Worm (Caenorhabditis elegans) whole organism, young adult: ENCODE measurements around the gene Y53C12A.6.

Source experiments
- B0336.3 ChIP-seq: fragments of 200-800 bp; sonication (Bioruptor generic); IDR thresholded peaks from 2 replicates; pipeline ENCODE4 v1.3.6; 2022; ENCODE audit warnings: missing genetic modification characterization, missing compliant biosample characterization
- C17E4.6 ChIP-seq: fragments of 200-800 bp; sonication (Bioruptor generic); IDR thresholded peaks from 2 replicates; pipeline ENCODE4 v1.3.6; 2022; ENCODE audit warnings: missing genetic modification reagents, missing genetic modification characterization, missing compliant biosample characterization
- F10E7.11 ChIP-seq: sonication (generic microtip); optimal IDR thresholded peaks from 2 replicates; lab custom pipeline; 2017; ENCODE audit warnings: mild to moderate bottlenecking, missing genetic modification characterization, moderate library complexity, missing compliant biosample characterization
- F23B12.7 ChIP-seq: sonication (generic microtip); optimal IDR thresholded peaks from 2 replicates; lab custom pipeline; 2017; ENCODE audit warnings: missing genetic modification characterization, mild to moderate bottlenecking, missing compliant biosample characterization, antibody characterized with exemption, moderate library complexity; ENCODE audit not compliant: insufficient read depth
- F57C9.4 ChIP-seq: sonication (generic microtip); optimal IDR thresholded peaks from 2 replicates; lab custom pipeline; 2017; ENCODE audit warnings: mild to moderate bottlenecking, missing genetic modification characterization, missing compliant biosample characterization
- Y53F4B.3 ChIP-seq: fragments of 200-800 bp; sonication (Bioruptor generic); IDR thresholded peaks from 2 replicates; pipeline ENCODE4 v1.3.6; 2022; ENCODE audit warnings: missing genetic modification reagents, missing genetic modification characterization, missing compliant biosample characterization
- Y95B8A.8 ChIP-seq: fragments of 200-800 bp; sonication (Bioruptor generic); IDR thresholded peaks from 2 replicates; pipeline ENCODE4 v1.3.6; 2022; ENCODE audit warnings: missing genetic modification reagents, missing genetic modification characterization, missing compliant biosample characterization
- aptf-2 ChIP-seq: fragments of 200-800 bp; sonication (Bioruptor generic); conservative IDR thresholded peaks from 2 replicates; pipeline ENCODE4 v1.3.6; 2022; ENCODE audit warnings: missing genetic modification reagents, missing genetic modification characterization, missing compliant biosample characterization
- aptf-3 ChIP-seq: fragments of 200-800 bp; sonication (Bioruptor generic); IDR thresholded peaks from 2 replicates; pipeline ENCODE4 v1.3.6; 2022; ENCODE audit warnings: missing genetic modification characterization, missing compliant biosample characterization
- atf-7 ChIP-seq: sonication (generic microtip); optimal IDR thresholded peaks from 2 replicates; lab custom pipeline; 2017; ENCODE audit warnings: mild to moderate bottlenecking, missing genetic modification characterization, missing compliant biosample characterization
- athp-1 ChIP-seq: sonication (generic microtip); optimal IDR thresholded peaks from 2 replicates; lab custom pipeline; 2017; ENCODE audit warnings: mild to moderate bottlenecking, missing genetic modification characterization, missing compliant biosample characterization
- bed-1 ChIP-seq: fragments of 200-800 bp; sonication (Bioruptor generic); IDR thresholded peaks from 2 replicates; pipeline ENCODE4 v1.3.6; 2022; ENCODE audit warnings: missing genetic modification reagents, missing genetic modification characterization, missing compliant biosample characterization
- cebp-2 ChIP-seq: fragments of 200-800 bp; sonication (Bioruptor generic); IDR thresholded peaks from 2 replicates; pipeline ENCODE4 v1.3.6; 2022; ENCODE audit warnings: missing genetic modification characterization, missing compliant biosample characterization
- ceh-100 ChIP-seq: fragments of 200-800 bp; sonication (Bioruptor generic); IDR thresholded peaks from 2 replicates; pipeline ENCODE4 v1.3.6; 2022; ENCODE audit warnings: missing genetic modification reagents, missing genetic modification characterization, missing compliant biosample characterization
- ceh-79 ChIP-seq: sonication (generic microtip); optimal IDR thresholded peaks from 2 replicates; lab custom pipeline; 2017; ENCODE audit warnings: mild to moderate bottlenecking, missing genetic modification characterization, missing compliant biosample characterization
- efl-1 ChIP-seq: fragments of 150-350 bp; optimal IDR thresholded peaks from 2 replicates; lab custom pipeline; 2014; ENCODE audit warnings: missing biosample characterization, missing genetic modification reagents, missing genetic modification characterization
- egl-44 ChIP-seq: fragments of 200-800 bp; sonication (Bioruptor generic); IDR thresholded peaks from 2 replicates; pipeline ENCODE4 v1.3.6; 2022; ENCODE audit warnings: missing genetic modification reagents, missing genetic modification characterization, missing compliant biosample characterization
- ekl-4 ChIP-seq: fragments of 200-800 bp; sonication (Bioruptor generic); IDR thresholded peaks from 2 replicates; pipeline ENCODE4 v1.3.6; 2022; ENCODE audit warnings: missing genetic modification reagents, missing genetic modification characterization, missing compliant biosample characterization
- him-1 ChIP-seq: sonication (generic microtip); optimal IDR thresholded peaks from 2 replicates; lab custom pipeline; 2016; ENCODE audit warnings: missing genotype, missing genetic modification reagents, missing genetic modification characterization, missing compliant biosample characterization
- hlh-26 ChIP-seq: fragments of 200-800 bp; sonication (Bioruptor generic); conservative IDR thresholded peaks from 2 replicates; pipeline ENCODE4 v1.3.6; 2022; ENCODE audit warnings: missing genetic modification reagents, missing genetic modification characterization, missing compliant biosample characterization
- hmg-1.2 ChIP-seq: fragments of 200-800 bp; sonication (Bioruptor generic); IDR thresholded peaks from 2 replicates; pipeline ENCODE4 v1.3.6; 2022; ENCODE audit warnings: missing genetic modification reagents, missing genetic modification characterization, missing compliant biosample characterization
- lag-1 ChIP-seq: fragments of 200-800 bp; sonication (Bioruptor generic); IDR thresholded peaks from 2 replicates; pipeline ENCODE4 v1.3.6; 2022; ENCODE audit warnings: missing genetic modification reagents, missing genetic modification characterization, missing compliant biosample characterization
- lin-54 ChIP-seq: fragments of 200-800 bp; sonication (Bioruptor generic); optimal IDR thresholded peaks from 2 replicates; lab custom pipeline; 2018; ENCODE audit warnings: mild to moderate bottlenecking, missing genetic modification characterization, missing compliant biosample characterization
- nfya-2 ChIP-seq: fragments of 200-800 bp; sonication (Bioruptor generic); IDR thresholded peaks from 2 replicates; pipeline ENCODE4 v1.3.6; 2022; ENCODE audit warnings: missing genetic modification reagents, missing genetic modification characterization, missing compliant biosample characterization
- nhr-120 ChIP-seq: fragments of 200-800 bp; sonication (Bioruptor generic); IDR thresholded peaks from 2 replicates; pipeline ENCODE4 v1.3.6; 2022; ENCODE audit warnings: missing genetic modification characterization, missing compliant biosample characterization
- nhr-27 ChIP-seq: fragments of 200-800 bp; sonication (Bioruptor generic); optimal IDR thresholded peaks from 2 replicates; lab custom pipeline; 2018; ENCODE audit warnings: mild to moderate bottlenecking, missing genetic modification characterization, moderate library complexity, missing compliant biosample characterization
- pbrm-1 ChIP-seq: fragments of 200-800 bp; sonication (Bioruptor generic); IDR thresholded peaks from 2 replicates; pipeline ENCODE4 v1.3.6; 2022; ENCODE audit warnings: missing genetic modification reagents, missing genetic modification characterization, missing compliant biosample characterization
- rec-8 ChIP-seq, 2 experiments: sonication (generic microtip); optimal IDR thresholded peaks; 2 replicates each; lab custom pipeline; 2016; ENCODE audit warnings: mild to moderate bottlenecking in 2 of 2, missing genetic modification characterization in 2 of 2, missing genetic modification reagents in 2 of 2, missing genotype in 2 of 2, missing biosample characterization in 1 of 2, missing compliant biosample characterization in 1 of 2, moderate library complexity in 1 of 2
- sea-2 ChIP-seq: fragments of 200-800 bp; sonication (Bioruptor generic); IDR thresholded peaks from 2 replicates; pipeline ENCODE4 v1.3.6; 2022; ENCODE audit warnings: missing genetic modification characterization, missing compliant biosample characterization
- snpc-1.3 ChIP-seq: sonication (generic microtip); optimal IDR thresholded peaks from 2 replicates; lab custom pipeline; 2017; ENCODE audit warnings: missing genetic modification characterization, mild to moderate bottlenecking, missing compliant biosample characterization, antibody characterized with exemption, moderate library complexity, missing genotype, missing genetic modification reagents; ENCODE audit not compliant: insufficient read depth
- sptf-2 ChIP-seq: fragments of 200-800 bp; sonication (Bioruptor generic); optimal IDR thresholded peaks from 2 replicates; lab custom pipeline; 2018; ENCODE audit warnings: mild to moderate bottlenecking, missing genetic modification characterization, missing compliant biosample characterization
- tbp1 ChIP-seq: fragments of 200-800 bp; sonication (Bioruptor generic); optimal IDR thresholded peaks from 2 replicates; lab custom pipeline; 2018; ENCODE audit warnings: mild to moderate bottlenecking, missing genetic modification characterization, missing compliant biosample characterization
- tbx-9 ChIP-seq: sonication (generic microtip); optimal IDR thresholded peaks from 2 replicates; lab custom pipeline; 2016; ENCODE audit warnings: borderline replicate concordance, missing genetic modification characterization, inconsistent platforms, missing compliant biosample characterization
- unc-130 ChIP-seq: sonication (generic microtip); optimal IDR thresholded peaks from 2 replicates; lab custom pipeline; 2016; ENCODE audit warnings: missing genetic modification reagents, missing genetic modification characterization, missing compliant biosample characterization
- xnd-1 ChIP-seq: sonication (generic microtip); optimal IDR thresholded peaks from 2 replicates; lab custom pipeline; 2016; ENCODE audit warnings: missing genotype, missing genetic modification reagents, missing genetic modification characterization, missing compliant biosample characterization
- ztf-28 ChIP-seq: fragments of 200-800 bp; sonication (Bioruptor generic); IDR thresholded peaks from 2 replicates; pipeline ENCODE4 v1.3.6; 2022; ENCODE audit warnings: missing genetic modification reagents, missing genetic modification characterization, missing compliant biosample characterization

The Y53C12A.6 gene

DNA sequence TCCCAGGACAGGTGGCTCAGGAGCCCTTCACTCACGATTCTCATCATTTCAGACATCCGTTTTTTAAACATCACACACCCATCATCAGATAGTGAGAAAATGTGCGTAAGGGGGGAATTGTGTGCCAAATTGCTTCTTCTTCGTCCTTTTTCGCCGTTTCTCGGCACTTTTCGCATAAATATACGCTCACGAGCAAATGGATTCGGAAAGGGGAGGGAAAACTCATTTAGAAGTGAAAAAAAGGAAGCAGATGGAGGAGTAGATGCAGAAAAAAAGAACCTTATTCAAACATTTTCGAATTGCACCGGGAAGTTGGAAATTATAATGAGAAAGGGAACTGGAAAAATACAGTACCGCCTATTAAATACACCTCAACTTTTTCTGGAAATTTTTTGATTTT, 35.8 kb downstream of the Y53C12A.6 start:
- TF ChIP-seq aptf-2 (GFP tag; lab: Robert Waterston, UW) (no peak), F10E7.11 (no peak), athp-1 (no peak), atf-7 (tag; lab: Kevin White, UChicago) (no peak), nhr-27 (tag; lab: Kevin White, UChicago) (no peak), ceh-100 (GFP tag; lab: Robert Waterston, UW) (no peak), rec-8 (tag; optimal IDR thresholded peaks at IDR 0.05; lab: Kevin White, UChicago) (no peak), egl-44 (GFP tag; lab: Robert Waterston, UW) (no peak), ztf-28 (no peak), F23B12.7 (tag; lab: Kevin White, UChicago) (no peak), tbx-9 (no peak), xnd-1 (tag; lab: Kevin White, UChicago) (no peak), Y53F4B.3 (GFP tag; lab: Robert Waterston, UW) (no peak), nhr-120 (GFP tag; lab: Robert Waterston, UW) (no peak), pbrm-1 (GFP tag; lab: Robert Waterston, UW) (no peak), ceh-79 (no peak), bed-1 (no peak), B0336.3 (GFP tag; lab: Robert Waterston, UW) (no peak), sptf-2 (GFP tag; lab: Kevin White, UChicago) (no peak)

DNA sequence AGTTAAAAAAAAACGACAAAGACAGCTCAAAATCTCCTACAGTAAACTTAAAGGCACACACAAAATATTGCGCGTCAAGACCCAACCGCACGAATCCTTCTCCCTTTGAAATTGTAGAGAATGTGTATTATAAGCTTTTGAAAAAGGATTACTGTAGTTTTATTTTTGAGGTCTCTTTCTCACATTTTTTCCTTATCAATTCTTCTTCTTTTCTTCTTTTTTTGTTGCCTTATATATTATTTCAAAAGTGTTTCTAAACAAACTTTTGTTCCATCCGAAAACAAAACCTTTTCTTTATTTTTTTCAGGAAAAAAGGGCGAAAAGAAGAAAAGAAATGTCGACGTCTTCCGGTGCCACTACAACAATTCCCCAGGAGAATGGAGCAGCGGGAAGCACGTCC, 37.3 kb downstream of the Y53C12A.6 start, which contains the start of gene ZK1320.13:
TSS of gene ZK1320.13 (plus strand) at position 301 of the 400 bp plus-strand sequence.
- no peak for TF ChIP-seq F57C9.4 (tag; lab: Kevin White, UChicago)
- no peak for TF ChIP-seq lin-54 (GFP tag; lab: Kevin White, UChicago)
- TF ChIP-seq cebp-2: no peak
- TF ChIP-seq efl-1 (GFP tag; lab: Kevin White, UChicago): no peak
- no peak for TF ChIP-seq snpc-1.3
- no peak for TF ChIP-seq unc-130 (GFP tag; lab: Kevin White, UChicago)
- TF ChIP-seq aptf-3 (GFP tag; lab: Robert Waterston, UW): no peak
- no peak for TF ChIP-seq ekl-4 (GFP tag; lab: Robert Waterston, UW)
- TF ChIP-seq sea-2 (GFP tag; lab: Robert Waterston, UW): no peak
- TF ChIP-seq nfya-2 (GFP tag; lab: Robert Waterston, UW): no peak
- TF ChIP-seq Y95B8A.8 (GFP tag; lab: Robert Waterston, UW): no peak
- no peak for TF ChIP-seq him-1 (tag; lab: Kevin White, UChicago)
- TF ChIP-seq tbp1 (GFP tag; lab: Kevin White, UChicago): no peak
- no peak for TF ChIP-seq hlh-26 (GFP tag; lab: Robert Waterston, UW)
- no peak for TF ChIP-seq lag-1 (GFP tag; lab: Robert Waterston, UW)
- no peak for TF ChIP-seq nhr-27 (tag; lab: Kevin White, UChicago)
- TF ChIP-seq C17E4.6: no peak
- no peak for TF ChIP-seq ztf-28

DNA sequence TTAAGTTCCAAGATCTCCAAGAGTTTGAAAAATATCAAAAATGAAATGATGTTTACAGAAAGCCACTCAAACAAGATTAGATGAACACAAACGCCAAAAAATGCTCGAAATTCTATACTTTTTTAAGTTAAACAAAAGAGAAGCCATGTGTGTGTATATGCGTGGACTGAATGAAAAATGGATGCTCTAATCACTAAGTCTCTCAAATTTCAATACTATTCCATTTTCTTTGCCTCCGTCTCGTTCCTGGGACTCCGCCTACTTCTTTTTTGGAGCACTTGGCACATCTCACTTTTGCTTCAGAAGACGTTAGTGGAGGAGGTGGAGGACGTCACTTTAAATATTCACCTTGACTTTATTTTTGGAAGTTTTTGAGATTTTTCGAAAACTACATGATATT, 38.0 kb downstream of the Y53C12A.6 start:
- TF ChIP-seq hmg-1.2 (GFP tag; lab: Robert Waterston, UW) (peak; percentile 61), unc-130 (GFP tag; lab: Kevin White, UChicago) (no peak), ztf-28 (no peak)
